Worm (Caenorhabditis elegans) whole organism, L1 larva: Measurements from ENCODE around the gene F40F8.4.

Source experiments
- C04F5.9 ChIP-seq: sonication (generic microtip); optimal IDR thresholded peaks from 2 replicates; lab custom pipeline; 2016; ENCODE audit warnings: missing genetic modification characterization, missing compliant biosample characterization
- C16A3.4 ChIP-seq: fragments of 150-350 bp; optimal IDR thresholded peaks from 2 replicates; lab custom pipeline; 2014; ENCODE audit warnings: missing biosample characterization, missing genetic modification characterization
- C34B4.2 ChIP-seq: sonication (generic microtip); optimal IDR thresholded peaks from 2 replicates; lab custom pipeline; 2017; ENCODE audit warnings: mild to moderate bottlenecking, missing genetic modification characterization, missing compliant biosample characterization
- F16B12.6 ChIP-seq: fragments of 150-350 bp; optimal IDR thresholded peaks from 2 replicates; lab custom pipeline; 2014; ENCODE audit warnings: missing biosample characterization, missing genetic modification characterization
- Y116A8C.19 ChIP-seq: sonication (generic microtip); optimal IDR thresholded peaks from 2 replicates; lab custom pipeline; 2016; ENCODE audit warnings: missing compliant biosample characterization, missing genetic modification characterization, borderline replicate concordance
- alr-1 ChIP-seq: fragments of 200-800 bp; sonication (Bioruptor generic); optimal IDR thresholded peaks from 2 replicates; lab custom pipeline; 2018; ENCODE audit warnings: borderline replicate concordance, mild to moderate bottlenecking, missing genetic modification characterization, missing compliant biosample characterization
- aly-2 ChIP-seq: fragments of 150-350 bp; optimal IDR thresholded peaks from 2 replicates; lab custom pipeline; 2014; ENCODE audit warnings: missing biosample characterization, missing genetic modification characterization
- ama-1 ChIP-seq: fragments of 150-350 bp; optimal IDR thresholded peaks from 2 replicates; lab custom pipeline; 2014
- blmp-1 ChIP-seq: fragments of 150-350 bp; optimal IDR thresholded peaks from 2 replicates; lab custom pipeline; 2014; ENCODE audit warnings: missing biosample characterization, missing genetic modification characterization
- ceh-63 ChIP-seq: fragments of 200-800 bp; sonication (Bioruptor generic); optimal IDR thresholded peaks from 2 replicates; lab custom pipeline; 2018; ENCODE audit warnings: mild to moderate bottlenecking, missing genetic modification characterization, missing compliant biosample characterization
- ceh-82 ChIP-seq, 3 experiments: fragments of 150-350 bp in 1 of 3; sonication (generic microtip) in 2 of 3; optimal IDR thresholded peaks; 2 replicates each; lab custom pipeline; 2014 to 2017; ENCODE audit warnings: missing biosample characterization in 3 of 3, missing genetic modification characterization in 3 of 3
- ceh-88 ChIP-seq: fragments of 200-800 bp; sonication (Bioruptor generic); IDR thresholded peaks from 2 replicates; pipeline ENCODE4 v1.3.6; 2022; ENCODE audit warnings: missing genetic modification characterization, missing compliant biosample characterization
- ces-1 ChIP-seq: fragments of 150-350 bp; optimal IDR thresholded peaks from 2 replicates; lab custom pipeline; 2014; ENCODE audit warnings: missing biosample characterization, missing genetic modification reagents, missing genetic modification characterization
- dpl-1 ChIP-seq, 3 experiments: fragments of 150-350 bp in 2 of 3; sonication (generic microtip) in 1 of 3; optimal IDR thresholded peaks; 2 replicates each; lab custom pipeline; 2014 to 2017; ENCODE audit warnings: missing biosample characterization in 3 of 3, missing genetic modification characterization in 3 of 3, missing genetic modification reagents in 3 of 3
- dsc-1 ChIP-seq: sonication (generic microtip); optimal IDR thresholded peaks from 2 replicates; lab custom pipeline; 2016; ENCODE audit warnings: mild to moderate bottlenecking, missing genetic modification characterization, missing compliant biosample characterization
- efl-1 ChIP-seq, 4 experiments: fragments of 150-350 bp; optimal IDR thresholded peaks in 3 of 4; peaks in 1 of 4; 1 replicate in 1 of 4; 2 replicates in 3 of 4; lab custom pipeline; 2014; ENCODE audit warnings: missing biosample characterization in 2 of 4, missing genetic modification characterization in 2 of 4, missing genetic modification reagents in 2 of 4
- egl-13 ChIP-seq: sonication (generic microtip); optimal IDR thresholded peaks from 2 replicates; lab custom pipeline; 2016; ENCODE audit warnings: missing genotype, missing genetic modification reagents, missing genetic modification characterization, missing compliant biosample characterization
- elt-2 ChIP-seq: sonication (generic microtip); optimal IDR thresholded peaks from 2 replicates; lab custom pipeline; 2016; ENCODE audit warnings: missing genetic modification characterization, mild to moderate bottlenecking, inconsistent platforms, missing compliant biosample characterization, missing genetic modification reagents
- fkh-10 ChIP-seq: sonication (generic microtip); optimal IDR thresholded peaks from 2 replicates; lab custom pipeline; 2017; ENCODE audit warnings: missing biosample characterization, missing genetic modification reagents, missing genetic modification characterization
- fkh-8 ChIP-seq: sonication (generic microtip); optimal IDR thresholded peaks from 2 replicates; lab custom pipeline; 2016; ENCODE audit warnings: mild to moderate bottlenecking, missing genetic modification characterization, missing compliant biosample characterization
- fos-1 ChIP-seq: fragments of 150-350 bp; optimal IDR thresholded peaks from 2 replicates; lab custom pipeline; 2014; ENCODE audit warnings: missing biosample characterization, missing genetic modification characterization
- hlh-4 ChIP-seq: sonication (generic microtip); optimal IDR thresholded peaks from 2 replicates; lab custom pipeline; 2016; ENCODE audit warnings: mild to moderate bottlenecking, missing genetic modification characterization, missing compliant biosample characterization
- hpl-2 ChIP-seq: fragments of 150-350 bp; optimal IDR thresholded peaks from 2 replicates; lab custom pipeline; 2014; ENCODE audit warnings: missing biosample characterization, missing genetic modification reagents, missing genetic modification characterization
- irx-1 ChIP-seq: sonication (generic microtip); optimal IDR thresholded peaks from 2 replicates; lab custom pipeline; 2016; ENCODE audit warnings: missing genetic modification characterization, missing compliant biosample characterization
- isw-1 ChIP-seq: fragments of 200-800 bp; sonication (Bioruptor generic); IDR thresholded peaks from 2 replicates; pipeline ENCODE4 v1.3.6; 2022; ENCODE audit warnings: missing genetic modification characterization, missing compliant biosample characterization
- lin-13 ChIP-seq: fragments of 150-350 bp; optimal IDR thresholded peaks from 2 replicates; lab custom pipeline; 2014; ENCODE audit warnings: missing biosample characterization, missing genetic modification reagents, missing genetic modification characterization
- lin-14 ChIP-seq: fragments of 200-800 bp; sonication (Bioruptor generic); optimal IDR thresholded peaks from 2 replicates; lab custom pipeline; 2018; ENCODE audit warnings: mild to moderate bottlenecking, missing genetic modification characterization, moderate library complexity, missing compliant biosample characterization
- lin-15B ChIP-seq: fragments of 150-350 bp; sonication (generic microtip); optimal IDR thresholded peaks from 3 replicates; lab custom pipeline; 2014; ENCODE audit warnings: missing biosample characterization, missing genetic modification characterization
- lin-39 ChIP-seq: fragments of 150-350 bp; optimal IDR thresholded peaks from 2 replicates; lab custom pipeline; 2014; ENCODE audit warnings: missing biosample characterization, missing genetic modification reagents, missing genetic modification characterization
- lir-3 ChIP-seq: sonication (generic microtip); optimal IDR thresholded peaks from 2 replicates; lab custom pipeline; 2016; ENCODE audit warnings: mild to moderate bottlenecking, missing genetic modification characterization, moderate library complexity, missing compliant biosample characterization; ENCODE audit not compliant: poor library complexity
- lsy-2 ChIP-seq, 2 experiments: fragments of 150-350 bp; optimal IDR thresholded peaks; 2 replicates each; lab custom pipeline; 2014; ENCODE audit warnings: missing biosample characterization in 2 of 2, missing genetic modification characterization in 2 of 2
- mdl-1 ChIP-seq, 2 experiments: fragments of 150-350 bp; optimal IDR thresholded peaks; 2 replicates each; lab custom pipeline; 2014 to 2017; ENCODE audit warnings: missing biosample characterization in 2 of 2, missing genetic modification characterization in 2 of 2, inconsistent platforms in 1 of 2
- mef-2 ChIP-seq: fragments of 150-350 bp; optimal IDR thresholded peaks from 2 replicates; lab custom pipeline; 2014; ENCODE audit warnings: missing biosample characterization, missing genetic modification characterization
- nhr-12 ChIP-seq: sonication (generic microtip); optimal IDR thresholded peaks from 2 replicates; lab custom pipeline; 2017; ENCODE audit warnings: missing biosample characterization, missing genetic modification characterization
- nhr-19 ChIP-seq: fragments of 200-800 bp; sonication (Bioruptor generic); conservative IDR thresholded peaks from 2 replicates; pipeline ENCODE4 v1.3.6; 2022; ENCODE audit warnings: missing genetic modification characterization, missing compliant biosample characterization
- nhr-20 ChIP-seq: sonication (generic microtip); optimal IDR thresholded peaks from 2 replicates; lab custom pipeline; 2016; ENCODE audit warnings: mild to moderate bottlenecking, missing genetic modification characterization, missing compliant biosample characterization
- nhr-28 ChIP-seq: fragments of 150-350 bp; optimal IDR thresholded peaks from 2 replicates; lab custom pipeline; 2014; ENCODE audit warnings: missing biosample characterization, missing genetic modification characterization
- nhr-47 ChIP-seq: sonication (generic microtip); optimal IDR thresholded peaks from 2 replicates; lab custom pipeline; 2016; ENCODE audit warnings: mild to moderate bottlenecking, missing genetic modification characterization, moderate library complexity, missing compliant biosample characterization
- nhr-71 ChIP-seq: sonication (generic microtip); optimal IDR thresholded peaks from 2 replicates; lab custom pipeline; 2016; ENCODE audit warnings: mild to moderate bottlenecking, missing genetic modification characterization, moderate library complexity, missing compliant biosample characterization
- nhr-76 ChIP-seq: sonication (generic microtip); optimal IDR thresholded peaks from 2 replicates; lab custom pipeline; 2017; ENCODE audit warnings: missing biosample characterization, missing genetic modification characterization
- nhr-85 ChIP-seq: sonication (generic microtip); peaks from one replicate; lab custom pipeline; 2016; ENCODE audit warnings: missing genetic modification characterization, inconsistent platforms, missing compliant biosample characterization
- pqm-1 ChIP-seq: sonication (generic microtip); optimal IDR thresholded peaks from 3 replicates; lab custom pipeline; 2017; ENCODE audit warnings: missing biosample characterization, missing genetic modification characterization
- rnt-1 ChIP-seq: sonication (generic microtip); optimal IDR thresholded peaks from 2 replicates; lab custom pipeline; 2016; ENCODE audit warnings: mild to moderate bottlenecking, missing genetic modification characterization, moderate library complexity, missing compliant biosample characterization
- snu-23 ChIP-seq: sonication (generic microtip); optimal IDR thresholded peaks from 2 replicates; lab custom pipeline; 2016; ENCODE audit warnings: missing genetic modification characterization, missing compliant biosample characterization
- sptf-1 ChIP-seq: fragments of 150-350 bp; optimal IDR thresholded peaks from 2 replicates; lab custom pipeline; 2014; ENCODE audit warnings: missing biosample characterization, missing genetic modification characterization
- sup-37 ChIP-seq: fragments of 200-800 bp; sonication (Bioruptor generic); optimal IDR thresholded peaks from 2 replicates; lab custom pipeline; 2018; ENCODE audit warnings: mild to moderate bottlenecking, missing genetic modification characterization, missing compliant biosample characterization
- swsn-7 ChIP-seq: sonication (generic microtip); optimal IDR thresholded peaks from 2 replicates; lab custom pipeline; 2016; ENCODE audit warnings: missing genetic modification characterization, missing compliant biosample characterization
- tlp-1 ChIP-seq: fragments of 150-350 bp; optimal IDR thresholded peaks from 2 replicates; lab custom pipeline; 2014; ENCODE audit warnings: missing biosample characterization, missing genetic modification characterization
- unc-130 ChIP-seq: fragments of 150-350 bp; optimal IDR thresholded peaks from 2 replicates; lab custom pipeline; 2017; ENCODE audit warnings: missing biosample characterization, missing genetic modification characterization, inconsistent platforms
- unc-30 ChIP-seq: sonication (generic microtip); optimal IDR thresholded peaks from 2 replicates; lab custom pipeline; 2017; ENCODE audit warnings: missing biosample characterization, missing genetic modification characterization
- unc-62 ChIP-seq: fragments of 150-350 bp; optimal IDR thresholded peaks from 2 replicates; lab custom pipeline; 2014; ENCODE audit warnings: missing biosample characterization, missing genetic modification reagents, missing genetic modification characterization
- unc-86 ChIP-seq: sonication (generic microtip); optimal IDR thresholded peaks from 2 replicates; lab custom pipeline; 2016; ENCODE audit warnings: missing genetic modification characterization, missing compliant biosample characterization
- vab-15 ChIP-seq: sonication (generic microtip); optimal IDR thresholded peaks from 2 replicates; lab custom pipeline; 2017; ENCODE audit warnings: missing genotype, mild to moderate bottlenecking, missing genetic modification characterization, missing compliant biosample characterization
- zip-4 ChIP-seq: fragments of 200-800 bp; sonication (Bioruptor generic); optimal IDR thresholded peaks from 2 replicates; lab custom pipeline; 2018; ENCODE audit warnings: mild to moderate bottlenecking, missing genetic modification characterization, moderate library complexity, missing compliant biosample characterization

F40F8.4 gene

DNA sequence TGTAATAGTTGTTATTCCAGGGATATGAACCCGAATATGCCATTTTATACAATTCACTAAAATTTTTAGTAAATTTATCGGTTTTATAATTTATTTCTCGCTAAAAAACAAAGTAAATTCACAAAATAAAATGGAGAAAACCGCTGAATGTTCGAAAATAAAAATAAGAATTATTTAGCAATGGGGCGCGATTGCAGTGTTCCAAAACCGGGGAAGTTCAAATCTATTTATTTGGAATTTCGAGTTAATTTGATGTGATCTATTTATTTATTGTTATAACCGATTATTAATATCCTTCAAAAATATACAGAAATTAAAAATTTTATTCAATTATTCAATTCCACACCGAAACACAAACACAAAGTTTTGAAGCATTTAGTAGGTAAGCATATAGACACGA is 7.5 kb downstream of the F40F8.4 start, which contains the start of gene F40F8.11:
Gene F40F8.11 (minus strand): TSS at position 49 of the 400 bp plus-strand sequence.
- peak; percentile 53 for TF ChIP-seq nhr-47
- TF ChIP-seq zip-4 (GFP tag; lab: Kevin White, UChicago), result no peak
- no peak for TF ChIP-seq nhr-28 (tag; lab: Kevin White, UChicago)
- peak; percentile 22 for TF ChIP-seq elt-2 (tag; lab: Kevin White, UChicago)
- TF ChIP-seq irx-1 (tag; lab: Kevin White, UChicago), result no peak
- peak; percentile 55 for TF ChIP-seq snu-23 (GFP tag; lab: Kevin White, UChicago)
- no peak for TF ChIP-seq fos-1
- peak; percentile 66 to 78 for TF ChIP-seq lsy-2 (tag; optimal IDR thresholded peaks at IDR 0.05; lab: Kevin White, UChicago)
- TF ChIP-seq unc-130 (tag; lab: Kevin White, UChicago), result no peak
- peak; percentile 20 for TF ChIP-seq swsn-7 (tag; lab: Kevin White, UChicago)
- peak; percentile 24 for TF ChIP-seq rnt-1 (tag; lab: Kevin White, UChicago)
- TF ChIP-seq hpl-2 (GFP tag; lab: Kevin White, UChicago), result no peak
- no peak for TF ChIP-seq C04F5.9
- no peak for TF ChIP-seq lin-15B (tag; lab: Kevin White, UChicago)
- TF ChIP-seq lin-13 (GFP tag; lab: Kevin White, UChicago), result no peak
- TF ChIP-seq sptf-1 (tag; lab: Kevin White, UChicago), result no peak
- no peak for TF ChIP-seq mef-2 (tag; lab: Kevin White, UChicago)
- TF ChIP-seq Y116A8C.19, result no peak
- TF ChIP-seq lir-3 (tag; lab: Kevin White, UChicago), result peak; percentile 2
- TF ChIP-seq lin-39 (tag; lab: Kevin White, UChicago), result peak; percentile 8
- TF ChIP-seq ces-1, result no peak
- no peak for TF ChIP-seq nhr-12 (tag; lab: Kevin White, UChicago)
- no peak for TF ChIP-seq egl-13 (tag; lab: Kevin White, UChicago)
- no peak for TF ChIP-seq vab-15 (tag; lab: Kevin White, UChicago)
- TF ChIP-seq fkh-10 (GFP tag; lab: Kevin White, UChicago), result no peak
- TF ChIP-seq unc-30, result no peak
- peak; percentile 49 to 88 for TF ChIP-seq efl-1 (optimal IDR thresholded peaks at IDR 0.05; lab: Kevin White, UChicago)
- TF ChIP-seq efl-1 (GFP tag; optimal IDR thresholded peaks at IDR 0.05 in 1 of 2; lab: Kevin White, UChicago), result peak; percentile 90 to 99
- TF ChIP-seq nhr-19 (GFP tag; lab: Robert Waterston, UW), result peak; percentile 28; the same call in 1 of the 2 replicates
- TF ChIP-seq unc-62 (GFP tag; lab: Kevin White, UChicago), result no peak
- no peak for TF ChIP-seq tlp-1 (tag; lab: Kevin White, UChicago)
- peak; percentile 62 for TF ChIP-seq C16A3.4
- peak; percentile 3 for TF ChIP-seq unc-86 (tag; lab: Kevin White, UChicago)
- TF ChIP-seq ceh-63 (GFP tag; lab: Kevin White, UChicago), result no peak
- 0 out of 2 replicates have a peak, but pooled peaks have one; percentile 1 for TF ChIP-seq isw-1 (GFP tag; lab: Robert Waterston, UW)
- no peak for TF ChIP-seq mdl-1 (tag; optimal IDR thresholded peaks at IDR 0.05; lab: Kevin White, UChicago)
- TF ChIP-seq nhr-71 (tag; lab: Kevin White, UChicago), result peak; percentile 59
- TF ChIP-seq nhr-76, result no peak
- peak; percentile 80 to 91 (median 88) for TF ChIP-seq dpl-1 (GFP tag; optimal IDR thresholded peaks at IDR 0.05; lab: Kevin White, UChicago)
- no peak for TF ChIP-seq sup-37 (GFP tag; lab: Kevin White, UChicago)
- TF ChIP-seq ceh-82 (tag; optimal IDR thresholded peaks at IDR 0.05; lab: Kevin White, UChicago), result peak in 1 of 3 experiments; percentile 11
- TF ChIP-seq alr-1 (tag; lab: Kevin White, UChicago), result no peak
- TF ChIP-seq pqm-1, result no peak
- no peak for TF ChIP-seq ceh-88 (GFP tag; lab: Robert Waterston, UW)
- no peak for TF ChIP-seq fkh-8 (tag; lab: Kevin White, UChicago)
- TF ChIP-seq C34B4.2, result no peak
- TF ChIP-seq nhr-20, result peak; percentile 39
- peak; percentile 76 for TF ChIP-seq nhr-85 (tag; lab: Kevin White, UChicago)
- TF ChIP-seq F16B12.6 (tag; lab: Kevin White, UChicago), result no peak
- TF ChIP-seq ama-1, result no peak
- peak; percentile 30 for TF ChIP-seq dsc-1 (tag; lab: Kevin White, UChicago)
- no peak for TF ChIP-seq aly-2 (tag; lab: Kevin White, UChicago)
- TF ChIP-seq lin-14 (GFP tag; lab: Kevin White, UChicago), result peak; percentile 43
- TF ChIP-seq blmp-1, result peak; percentile 35
- TF ChIP-seq hlh-4 (tag; lab: Kevin White, UChicago), result no peak
